Fruit fly (Drosophila melanogaster): ENCODE results near the gene mfas.

DNA sequence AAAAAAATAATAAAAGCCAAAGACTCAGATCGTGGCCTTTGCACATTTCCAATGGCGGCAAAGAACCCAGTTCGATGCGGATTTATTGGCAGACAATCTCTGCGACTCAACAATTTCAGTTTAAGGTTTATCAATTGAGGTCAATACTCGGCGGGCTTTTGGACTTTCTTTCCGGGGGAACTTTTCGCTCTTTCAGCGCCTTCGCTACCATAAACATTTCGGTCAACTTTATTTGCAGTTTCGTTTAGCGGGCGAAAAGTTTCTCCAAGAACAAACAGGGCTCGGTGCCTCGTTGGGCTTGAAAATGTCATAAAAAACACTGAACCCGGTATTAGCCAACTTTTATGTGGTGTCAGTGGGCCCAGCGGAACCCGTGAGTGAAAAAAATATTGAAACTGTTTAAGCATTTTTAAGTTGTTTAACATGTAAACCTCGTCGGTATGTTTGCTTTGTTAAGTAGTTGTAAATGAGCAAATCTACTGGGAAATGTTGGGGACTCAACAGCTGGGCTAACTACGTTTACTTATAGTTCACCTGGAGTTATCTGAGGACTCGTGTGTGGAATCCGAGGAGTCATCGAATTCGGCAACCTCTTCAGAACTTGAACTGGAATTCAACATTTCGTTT is 1.5 kb downstream of the mfas start:
- TF ChIP-seq Eip93F (GFP tag; optimal IDR thresholded peaks at IDR 0.05), result no peak
- no peak for TF ChIP-seq acj6 (GFP tag; optimal IDR thresholded peaks at IDR 0.05)
- peak; percentile 10 for TF ChIP-seq Blimp-1 (GFP tag; optimal IDR thresholded peaks at IDR 0.05)
- no peak for TF ChIP-seq CG9139 (GFP tag; optimal IDR thresholded peaks at IDR 0.05)
- no peak for TF ChIP-seq net (GFP tag; optimal IDR thresholded peaks at IDR 0.05)
- TF ChIP-seq fd59A (GFP tag; optimal IDR thresholded peaks at IDR 0.05), result no peak
- peak; percentile 60 for TF ChIP-seq fkh (GFP tag; optimal IDR thresholded peaks at IDR 0.05)
- no peak for TF ChIP-seq CG4318 (GFP tag; optimal IDR thresholded peaks at IDR 0.05)
- TF ChIP-seq CG6792 (GFP tag; optimal IDR thresholded peaks at IDR 0.05), result no peak
- no peak for TF ChIP-seq Gug (GFP tag; IDR thresholded peaks at IDR 0.05)
- TF ChIP-seq CG31627 (GFP tag; optimal IDR thresholded peaks at IDR 0.05), result no peak

All from whole organism, prepupa.